Fruit fly (Drosophila melanogaster): ENCODE results near the gene Adi1.
A peak's percentile ranks its signal among the peaks of the same experiment; 100 is the strongest.

The Adi1 gene

DNA sequence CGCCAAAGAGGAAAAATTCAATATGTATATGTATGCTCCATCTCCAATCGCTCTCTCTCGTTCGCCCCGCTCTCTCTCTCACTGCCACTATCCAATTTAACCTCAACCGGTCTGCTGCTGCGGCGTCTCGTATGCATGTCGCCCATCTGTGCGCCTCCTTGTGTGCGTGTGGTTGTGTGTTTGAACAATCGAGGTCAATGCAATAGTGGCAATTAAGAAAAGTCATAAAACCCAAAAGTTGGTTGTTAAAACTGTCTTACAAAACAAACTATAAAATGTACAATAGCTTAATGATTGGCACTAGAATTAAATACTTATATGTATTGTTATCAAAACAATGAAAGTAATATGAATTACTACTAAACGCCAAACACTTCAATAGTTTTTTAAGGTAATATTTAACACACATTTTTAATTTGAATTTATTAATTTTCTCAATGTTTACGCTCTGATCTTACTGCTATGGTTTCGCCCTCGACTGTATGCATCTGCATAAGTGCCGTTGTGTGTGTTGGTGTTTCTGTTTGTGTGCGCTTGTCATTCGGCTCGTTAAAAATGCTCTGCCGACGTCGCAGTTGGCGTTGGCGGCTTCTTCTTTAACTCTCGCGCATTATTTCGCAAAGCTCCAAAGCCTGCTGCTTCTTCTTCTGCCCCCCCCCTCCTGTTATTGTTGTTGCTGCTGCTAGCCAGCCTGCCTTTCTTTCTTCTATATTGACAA is 2.4 kb downstream of the Adi1 start (continued):
- TF ChIP-seq pnt (GFP tag; optimal IDR thresholded peaks at IDR 0.05) (peak; percentile 87), nmo (GFP tag; optimal IDR thresholded peaks at IDR 0.05) (peak; percentile 99), CG8924 (tag; optimal IDR thresholded peaks at IDR 0.05) (peak; percentile 99), CG15514 (GFP tag; optimal IDR thresholded peaks at IDR 0.05) (peak; percentile 87), CG10274 (GFP tag; optimal IDR thresholded peaks at IDR 0.05) (peak; percentile 89), Chrac-16 (GFP tag; optimal IDR thresholded peaks at IDR 0.05) (peak; percentile 94), Usf (GFP tag; optimal IDR thresholded peaks at IDR 0.05) (peak; percentile 95), CG11695 (GFP tag; IDR thresholded peaks at IDR 0.05) (peak; percentile 97), ems (GFP tag; optimal IDR thresholded peaks at IDR 0.05) (peak; percentile 95), croc (GFP tag; conservative IDR thresholded peaks at IDR 0.05) (peak; percentile 93), unpg (GFP tag; optimal IDR thresholded peaks at IDR 0.05) (peak; percentile 97), CG6254 (GFP tag; optimal IDR thresholded peaks at IDR 0.05) (peak; percentile 95), Lpt (GFP tag; optimal IDR thresholded peaks at IDR 0.05) (no peak), Sox102F (GFP tag; optimal IDR thresholded peaks at IDR 0.05) (peak; percentile 97), NC2α (GFP tag; optimal IDR thresholded peaks at IDR 0.05) (peak; percentile 64), tll (GFP tag; optimal IDR thresholded peaks at IDR 0.05) (peak in 1 of 2 experiments; percentile 91), knrl (GFP tag; IDR thresholded peaks at IDR 0.05; ENCODE audit: partially characterized antibody) (no peak), CG15601 (tag; optimal IDR thresholded peaks at IDR 0.05) (peak; percentile 98), tgo (GFP tag; IDR thresholded peaks at IDR 0.05) (peak; percentile 93), emc (GFP tag; optimal IDR thresholded peaks at IDR 0.05) (peak; percentile 78), otp (GFP tag; IDR thresholded peaks at IDR 0.05) (peak; percentile 83), CG13624 (GFP tag; optimal IDR thresholded peaks at IDR 0.05) (peak; percentile 83), Fer1 (GFP tag; optimal IDR thresholded peaks at IDR 0.05) (peak; percentile 97), corto (GFP tag; optimal IDR thresholded peaks at IDR 0.05) (peak; percentile 94), Aef1 (GFP tag; IDR thresholded peaks at IDR 0.05) (peak; percentile 84), chm (GFP tag; IDR thresholded peaks at IDR 0.05) (peak; percentile 88), CG33213 (GFP tag; optimal IDR thresholded peaks at IDR 0.05) (peak; percentile 61), toy (GFP tag; IDR thresholded peaks at IDR 0.05) (peak; percentile 48), hkb (optimal IDR thresholded peaks at IDR 0.05) (no peak), hkb (GFP tag; IDR thresholded peaks at IDR 0.05) (peak; percentile 95), YL-1 (GFP tag; optimal IDR thresholded peaks at IDR 0.05) (peak; percentile 95), aop (GFP tag; IDR thresholded peaks at IDR 0.05) (peak; percentile 82), pum (GFP tag; optimal IDR thresholded peaks at IDR 0.05) (peak; percentile 77), NfI (GFP tag; optimal IDR thresholded peaks at IDR 0.05) (peak; percentile 97), Hr3 (GFP tag; optimal IDR thresholded peaks at IDR 0.05) (peak; percentile 96), jing (GFP tag; optimal IDR thresholded peaks at IDR 0.05) (peak; percentile 89), unc-4 (GFP tag; IDR thresholded peaks at IDR 0.05; ENCODE audit: partially characterized antibody) (no peak), nau (GFP tag; optimal IDR thresholded peaks at IDR 0.05) (peak; percentile 97), Myb (GFP tag; optimal IDR thresholded peaks at IDR 0.05) (peak; percentile 37), Atf6 (GFP tag; IDR thresholded peaks at IDR 0.05) (peak; percentile 92), NC2β (GFP tag; optimal IDR thresholded peaks at IDR 0.05) (peak; percentile 83), Med (GFP tag) (peak; percentile 98), ewg (GFP tag; optimal IDR thresholded peaks at IDR 0.05) (peak; percentile 91), GATAe (GFP tag; conservative IDR thresholded peaks at IDR 0.05) (peak; percentile 57), CG8388 (GFP tag; optimal IDR thresholded peaks at IDR 0.05) (peak; percentile 98), eyg (GFP tag; optimal IDR thresholded peaks at IDR 0.05) (peak; percentile 56), sd (tag; optimal IDR thresholded peaks at IDR 0.05) (peak; percentile 89), ham (GFP tag; IDR thresholded peaks at IDR 0.05) (peak; percentile 38; the same call in 1 of the 2 replicates), ato (GFP tag; IDR thresholded peaks at IDR 0.05; ENCODE audit: partially characterized antibody) (no peak)
